Fruit fly (Drosophila melanogaster) whole organism, embryonic: ENCODE results near the gene CG7497.

Experiments
- Ada2b ChIP-seq: fragments of 200-800 bp; sonication (Bioruptor generic); IDR thresholded peaks from 2 replicates; pipeline ENCODE4 v1.3.6; 2022; ENCODE audit warnings: missing biosample characterization, missing genetic modification characterization
- Blimp-1 ChIP-seq: fragments of 200-800 bp; sonication (Bioruptor generic); optimal IDR thresholded peaks from 3 replicates; lab custom pipeline; 2018; ENCODE audit warnings: missing biosample characterization, missing genetic modification characterization, mild to moderate bottlenecking, moderate library complexity, missing genetic modification reagents
- CG1024 ChIP-seq: fragments of 200-800 bp; sonication (Bioruptor generic); IDR thresholded peaks from 2 replicates; pipeline ENCODE4 v1.3.6; 2022; ENCODE audit warnings: missing biosample characterization, missing genetic modification characterization
- CG10366 ChIP-seq: fragments of 200-800 bp; sonication (Bioruptor generic); IDR thresholded peaks from 2 replicates; pipeline ENCODE4 v1.3.6; 2022; ENCODE audit warnings: missing biosample characterization, missing genetic modification characterization
- CG11695 ChIP-seq: fragments of 200-800 bp; sonication (Bioruptor generic); IDR thresholded peaks from 3 replicates; pipeline ENCODE4 v1.3.6; 2022; ENCODE audit warnings: missing biosample characterization, missing genetic modification characterization
- CG12071 ChIP-seq: fragments of 200-800 bp; sonication (Bioruptor generic); optimal IDR thresholded peaks from 3 replicates; lab custom pipeline; 2018; ENCODE audit warnings: missing biosample characterization, mild to moderate bottlenecking, missing genetic modification characterization
- CG13296 ChIP-seq: fragments of 200-800 bp; sonication (Bioruptor generic); optimal IDR thresholded peaks from 3 replicates; lab custom pipeline; 2018; ENCODE audit warnings: missing biosample characterization, mild to moderate bottlenecking, missing genetic modification characterization
- CG14860 ChIP-seq: fragments of 200-800 bp; sonication (Bioruptor generic); IDR thresholded peaks from 3 replicates; pipeline ENCODE4 v1.3.6; 2022; ENCODE audit warnings: missing biosample characterization, missing genetic modification characterization; ENCODE audit not compliant: partially characterized antibody
- CG15269 ChIP-seq: fragments of 200-800 bp; sonication (Bioruptor generic); optimal IDR thresholded peaks from 2 replicates; lab custom pipeline; 2018; ENCODE audit warnings: missing biosample characterization, mild to moderate bottlenecking, missing genetic modification characterization, moderate library complexity
- CG15696 ChIP-seq: fragments of 200-800 bp; sonication (Bioruptor generic); optimal IDR thresholded peaks from 2 replicates; lab custom pipeline; 2019; ENCODE audit warnings: missing biosample characterization, mild to moderate bottlenecking, missing genetic modification characterization, moderate library complexity
- CG1792 ChIP-seq: fragments of 200-800 bp; sonication (Bioruptor generic); optimal IDR thresholded peaks from 2 replicates; lab custom pipeline; 2016; ENCODE audit warnings: missing biosample characterization, missing genetic modification characterization
- CG2712 ChIP-seq: fragments of 200-800 bp; optimal IDR thresholded peaks from 3 replicates; lab custom pipeline; 2019; ENCODE audit warnings: missing biosample characterization, mild to moderate bottlenecking, missing genetic modification characterization, moderate library complexity
- CG30403 ChIP-seq: fragments of 200-800 bp; sonication (Bioruptor generic); optimal IDR thresholded peaks from 3 replicates; lab custom pipeline; 2016; ENCODE audit warnings: missing biosample characterization, missing genetic modification characterization
- CG30431 ChIP-seq: fragments of 200-800 bp; sonication (Bioruptor generic); optimal IDR thresholded peaks from 2 replicates; lab custom pipeline; 2017; ENCODE audit warnings: missing biosample characterization, missing genetic modification characterization
- CG31224 ChIP-seq: fragments of 200-800 bp; sonication (Bioruptor generic); IDR thresholded peaks from 2 replicates; pipeline ENCODE4 v1.3.6; 2022; ENCODE audit warnings: missing biosample characterization, missing genetic modification characterization
- CG33213 ChIP-seq: fragments of 200-800 bp; sonication (Bioruptor generic); optimal IDR thresholded peaks from 3 replicates; lab custom pipeline; 2016; ENCODE audit warnings: missing biosample characterization, missing genetic modification characterization
- CG42726 ChIP-seq: fragments of 200-800 bp; sonication (Bioruptor generic); IDR thresholded peaks from 2 replicates; pipeline ENCODE4 v1.3.6; 2022; ENCODE audit warnings: missing biosample characterization, missing genetic modification characterization; ENCODE audit not compliant: partially characterized antibody
- CG7357 ChIP-seq: fragments of 200-800 bp; sonication (Bioruptor generic); IDR thresholded peaks from 3 replicates; pipeline ENCODE4 v1.3.6; 2022; ENCODE audit warnings: missing biosample characterization, missing genetic modification characterization
- CG7928 ChIP-seq: fragments of 200-800 bp; sonication (Bioruptor generic); optimal IDR thresholded peaks from 2 replicates; lab custom pipeline; 2017; ENCODE audit warnings: missing biosample characterization, mild to moderate bottlenecking, missing genetic modification characterization
- CG8359 ChIP-seq: fragments of 200-800 bp; sonication (Bioruptor generic); optimal IDR thresholded peaks from 2 replicates; lab custom pipeline; 2017; ENCODE audit warnings: missing biosample characterization, mild to moderate bottlenecking, missing genetic modification characterization, borderline replicate concordance
- Gug ChIP-seq: fragments of 200-800 bp; sonication (Bioruptor generic); IDR thresholded peaks from 4 replicates; pipeline ENCODE4 v1.3.6; 2022; ENCODE audit warnings: missing biosample characterization, missing genetic modification characterization
- HLH3B ChIP-seq: fragments of 200-800 bp; sonication (Bioruptor generic); IDR thresholded peaks from 2 replicates; pipeline ENCODE4 v1.3.6; 2022; ENCODE audit warnings: missing biosample characterization, missing genetic modification characterization
- HmgD ChIP-seq: fragments of 200-800 bp; sonication (Bioruptor generic); optimal IDR thresholded peaks from 3 replicates; lab custom pipeline; 2016; ENCODE audit warnings: missing biosample characterization, missing genetic modification characterization
- Lhr ChIP-seq: fragments of 200-800 bp; sonication (Bioruptor generic); optimal IDR thresholded peaks from 3 replicates; lab custom pipeline; 2017; ENCODE audit warnings: mild to moderate bottlenecking, missing biosample characterization, missing genetic modification reagents, missing genetic modification characterization
- Mes4 ChIP-seq: fragments of 200-800 bp; sonication (Bioruptor generic); optimal IDR thresholded peaks from 2 replicates; lab custom pipeline; 2016; ENCODE audit warnings: missing biosample characterization, missing genetic modification characterization
- Poxn ChIP-seq: fragments of 200-800 bp; sonication (Bioruptor generic); IDR thresholded peaks from 2 replicates; pipeline ENCODE4 v1.3.6; 2022; ENCODE audit warnings: missing biosample characterization, missing genetic modification characterization
- Side ChIP-seq: fragments of 200-800 bp; sonication (Bioruptor generic); optimal IDR thresholded peaks from 2 replicates; lab custom pipeline; 2016; ENCODE audit warnings: missing biosample characterization, missing genetic modification characterization
- Sin3A ChIP-seq: fragments of >200 bp; optimal IDR thresholded peaks from 2 replicates; lab custom pipeline; 2018
- Trl ChIP-seq, 3 experiments: fragments of >200 bp in 2 of 3; fragments of 200-800 bp in 1 of 3; sonication (Bioruptor generic) in 1 of 3; optimal IDR thresholded peaks; 2 replicates in 1 of 3; 3 replicates in 2 of 3; lab custom pipeline; 2016 to 2017; ENCODE audit warnings: missing biosample characterization in 1 of 3, missing genetic modification characterization in 1 of 3
- ci ChIP-seq: fragments of 200-800 bp; sonication (Bioruptor generic); IDR thresholded peaks from 3 replicates; pipeline ENCODE4 v1.3.6; 2022; ENCODE audit warnings: missing biosample characterization, missing genetic modification characterization
- croc ChIP-seq: fragments of 200-800 bp; sonication (Bioruptor generic); conservative IDR thresholded peaks from 3 replicates; pipeline ENCODE4 v1.3.6; 2022; ENCODE audit warnings: missing biosample characterization, missing genetic modification characterization
- dmrt99B ChIP-seq: fragments of 200-800 bp; sonication (Bioruptor generic); optimal IDR thresholded peaks from 2 replicates; lab custom pipeline; 2018; ENCODE audit warnings: missing biosample characterization, mild to moderate bottlenecking, missing genetic modification characterization, moderate library complexity
- ems ChIP-seq: fragments of 200-800 bp; sonication (Bioruptor generic); optimal IDR thresholded peaks from 3 replicates; lab custom pipeline; 2016; ENCODE audit warnings: missing biosample characterization, missing genetic modification characterization
- fd96Cb ChIP-seq: fragments of 200-800 bp; sonication (Bioruptor generic); optimal IDR thresholded peaks from 2 replicates; lab custom pipeline; 2018; ENCODE audit warnings: missing biosample characterization, mild to moderate bottlenecking, missing genetic modification characterization, moderate library complexity
- gsb-n ChIP-seq: fragments of 200-800 bp; sonication (Bioruptor generic); optimal IDR thresholded peaks from 3 replicates; lab custom pipeline; 2018; ENCODE audit warnings: missing biosample characterization, mild to moderate bottlenecking, missing genetic modification characterization
- her ChIP-seq: fragments of 200-800 bp; sonication (Bioruptor generic); optimal IDR thresholded peaks from 2 replicates; lab custom pipeline; 2016; ENCODE audit warnings: missing biosample characterization, missing genetic modification characterization
- insv ChIP-seq, 2 experiments: fragments of 200-800 bp; sonication (Bioruptor generic); optimal IDR thresholded peaks; 3 replicates each; lab custom pipeline; 2016 to 2018; ENCODE audit warnings: missing biosample characterization in 2 of 2, missing genetic modification characterization in 2 of 2
- nerfin-2 ChIP-seq: fragments of 200-800 bp; sonication (Bioruptor generic); IDR thresholded peaks from 2 replicates; pipeline ENCODE4 v1.3.6; 2022; ENCODE audit warnings: missing biosample characterization, missing genetic modification characterization; ENCODE audit not compliant: partially characterized antibody
- rib ChIP-seq: fragments of 200-800 bp; sonication (Bioruptor generic); IDR thresholded peaks from 2 replicates; pipeline ENCODE4 v1.3.6; 2022; ENCODE audit warnings: missing biosample characterization, missing genetic modification characterization
- seq ChIP-seq: fragments of 200-800 bp; sonication (Bioruptor generic); IDR thresholded peaks from 2 replicates; pipeline ENCODE4 v1.3.6; 2022; ENCODE audit warnings: missing biosample characterization, missing genetic modification characterization
- slbo ChIP-seq: fragments of 200-800 bp; sonication (Bioruptor generic); IDR thresholded peaks from 2 replicates; pipeline ENCODE4 v1.3.6; 2022; ENCODE audit warnings: missing biosample characterization, missing genetic modification characterization
- sna ChIP-seq: fragments of 200-800 bp; sonication (Bioruptor generic); IDR thresholded peaks from 2 replicates; pipeline ENCODE4 v1.3.6; 2022; ENCODE audit warnings: missing biosample characterization, missing genetic modification characterization; ENCODE audit not compliant: partially characterized antibody
- ssp ChIP-seq: fragments of 200-800 bp; sonication (Bioruptor generic); IDR thresholded peaks from 2 replicates; pipeline ENCODE4 v1.3.6; 2022; ENCODE audit warnings: missing biosample characterization, missing genetic modification characterization
- tap ChIP-seq: fragments of 200-800 bp; optimal IDR thresholded peaks from 3 replicates; lab custom pipeline; 2019; ENCODE audit warnings: missing biosample characterization, mild to moderate bottlenecking, missing genetic modification characterization, moderate library complexity
- tgo ChIP-seq: fragments of 200-800 bp; sonication (Bioruptor generic); IDR thresholded peaks from 3 replicates; pipeline ENCODE4 v1.3.6; 2022; ENCODE audit warnings: missing biosample characterization, missing genetic modification characterization
- trh ChIP-seq: fragments of 200-800 bp; sonication (Bioruptor generic); optimal IDR thresholded peaks from 2 replicates; lab custom pipeline; 2016; ENCODE audit warnings: missing biosample characterization, missing genetic modification characterization
- tx ChIP-seq: fragments of 200-800 bp; sonication (Bioruptor generic); optimal IDR thresholded peaks from 2 replicates; lab custom pipeline; 2016; ENCODE audit warnings: missing biosample characterization, missing genetic modification characterization
- unc-4 ChIP-seq: fragments of 200-800 bp; sonication (Bioruptor generic); IDR thresholded peaks from 2 replicates; pipeline ENCODE4 v1.3.6; 2022; ENCODE audit warnings: missing biosample characterization, missing genetic modification characterization; ENCODE audit not compliant: partially characterized antibody

CG7497 gene

dm6 chr3L:17610896-17611711 is 22.1 kb upstream of the CG7497 start (continued):
- TF ChIP-seq ssp (GFP tag; lab: Robert Waterston, UW), result 0 out of 2 replicates have a peak, but pooled peaks have one; percentile 33
- TF ChIP-seq insv (GFP tag; optimal IDR thresholded peaks at IDR 0.05; lab: Kevin White, UChicago), result no peak
- TF ChIP-seq CG31224, result no peak
- peak; percentile 68 for TF ChIP-seq Lhr (GFP tag; lab: Kevin White, UChicago)
- TF ChIP-seq Poxn (GFP tag; lab: Robert Waterston, UW), result no peak
- TF ChIP-seq CG2712, result peak; percentile 85
- TF ChIP-seq Trl (optimal IDR thresholded peaks at IDR 0.05; lab: Kevin White, UChicago), result no peak
- TF ChIP-seq Trl (GFP tag; optimal IDR thresholded peaks at IDR 0.05; lab: Kevin White, UChicago), result no peak
- TF ChIP-seq CG14860 (GFP tag; lab: Robert Waterston, UW), result no peak
- peak; percentile 70 for TF ChIP-seq Blimp-1 (GFP tag; lab: Kevin White, UChicago)
- TF ChIP-seq nerfin-2 (GFP tag; lab: Robert Waterston, UW), result no peak
- no peak for TF ChIP-seq rib
- no peak for TF ChIP-seq CG33213
- TF ChIP-seq CG42726 (GFP tag; lab: Robert Waterston, UW), result no peak
- TF ChIP-seq HmgD (GFP tag; lab: Kevin White, UChicago), result no peak
- peak; percentile 63 for TF ChIP-seq CG15269 (tag; lab: Kevin White, UChicago)
- 0 out of 3 replicates have a peak, but pooled peaks have one; percentile 25 for TF ChIP-seq CG11695 (GFP tag; lab: Robert Waterston, UW)
- peak; percentile 41; the same call in 1 of the 2 replicates for TF ChIP-seq HLH3B (GFP tag; lab: Robert Waterston, UW)
- no peak for TF ChIP-seq her (GFP tag; lab: Kevin White, UChicago)
- TF ChIP-seq CG13296 (GFP tag; lab: Kevin White, UChicago), result peak; percentile 19
- no peak for TF ChIP-seq Ada2b (GFP tag; lab: Robert Waterston, UW)
- TF ChIP-seq seq, result 0 out of 2 replicates have a peak, but pooled peaks have one; percentile 27
- 0 out of 2 replicates have a peak, but pooled peaks have one; percentile 11 for TF ChIP-seq slbo
- no peak for TF ChIP-seq unc-4 (GFP tag; lab: Robert Waterston, UW)
- TF ChIP-seq CG7357 (GFP tag; lab: Robert Waterston, UW), result 0 out of 3 replicates have a peak, but pooled peaks have one; percentile 49
- TF ChIP-seq CG10366 (GFP tag; lab: Robert Waterston, UW), result peak; percentile 21; the same call in 1 of the 2 replicates
- TF ChIP-seq Sin3A, result no peak
- TF ChIP-seq trh (GFP tag; lab: Kevin White, UChicago), result peak; percentile 14
- 0 out of 2 replicates have a peak, but pooled peaks have one; percentile 22 for TF ChIP-seq CG1024 (GFP tag; lab: Robert Waterston, UW)
- TF ChIP-seq tx, result no peak
- peak; percentile 23 for TF ChIP-seq tap
- TF ChIP-seq CG15696, result peak; percentile 34
- TF ChIP-seq fd96Cb, result peak; percentile 84
- TF ChIP-seq CG30403 (GFP tag; lab: Kevin White, UChicago), result peak; percentile 57
- peak; percentile 40; the same call in 3 of the 4 replicates for TF ChIP-seq Gug (GFP tag; lab: Robert Waterston, UW)
- peak; percentile 68 for TF ChIP-seq gsb-n (tag; lab: Kevin White, UChicago)
- TF ChIP-seq ems, result no peak
- no peak for TF ChIP-seq CG7928
- TF ChIP-seq CG1792 (GFP tag; lab: Kevin White, UChicago), result no peak
- peak; percentile 45; the same call in 2 of the 3 replicates for TF ChIP-seq croc (GFP tag; lab: Robert Waterston, UW)
- peak; percentile 25; the same call in 1 of the 3 replicates for TF ChIP-seq tgo (GFP tag; lab: Robert Waterston, UW)
- TF ChIP-seq Mes4 (GFP tag; lab: Kevin White, UChicago), result no peak
- peak; percentile 45 for TF ChIP-seq CG8359
- no peak for TF ChIP-seq sna (GFP tag; lab: Robert Waterston, UW)
- TF ChIP-seq CG30431 (GFP tag; lab: Kevin White, UChicago), result peak; percentile 51
- no peak for TF ChIP-seq ci (GFP tag; lab: Robert Waterston, UW)
- TF ChIP-seq dmrt99B (tag; lab: Kevin White, UChicago), result peak; percentile 85
- no peak for TF ChIP-seq CG12071
- TF ChIP-seq Side (GFP tag; lab: Kevin White, UChicago), result no peak
